Worm (Caenorhabditis elegans) whole organism, L3 larva: Measurements from ENCODE around the gene C27D6.11.

Experiments used
- aly-2 ChIP-seq: fragments of 150-350 bp; optimal IDR thresholded peaks from 2 replicates; lab custom pipeline; 2014; ENCODE audit warnings: missing biosample characterization, missing genetic modification characterization
- elt-1 ChIP-seq: fragments of 150-350 bp; optimal IDR thresholded peaks from 2 replicates; lab custom pipeline; 2014; ENCODE audit warnings: missing biosample characterization, missing genetic modification characterization
- eor-1 ChIP-seq, 2 experiments: fragments of 150-350 bp; optimal IDR thresholded peaks; 2 replicates each; lab custom pipeline; 2014 to 2018; ENCODE audit warnings: missing biosample characterization in 2 of 2, missing genetic modification characterization in 2 of 2
- fkh-10 ChIP-seq: sonication (generic microtip); optimal IDR thresholded peaks from 2 replicates; lab custom pipeline; 2017; ENCODE audit warnings: missing biosample characterization, missing genetic modification reagents, missing genetic modification characterization
- tbx-2 ChIP-seq: sonication (generic microtip); optimal IDR thresholded peaks from 2 replicates; lab custom pipeline; 2016; ENCODE audit warnings: mild to moderate bottlenecking, missing genetic modification characterization, missing compliant biosample characterization

DNA sequence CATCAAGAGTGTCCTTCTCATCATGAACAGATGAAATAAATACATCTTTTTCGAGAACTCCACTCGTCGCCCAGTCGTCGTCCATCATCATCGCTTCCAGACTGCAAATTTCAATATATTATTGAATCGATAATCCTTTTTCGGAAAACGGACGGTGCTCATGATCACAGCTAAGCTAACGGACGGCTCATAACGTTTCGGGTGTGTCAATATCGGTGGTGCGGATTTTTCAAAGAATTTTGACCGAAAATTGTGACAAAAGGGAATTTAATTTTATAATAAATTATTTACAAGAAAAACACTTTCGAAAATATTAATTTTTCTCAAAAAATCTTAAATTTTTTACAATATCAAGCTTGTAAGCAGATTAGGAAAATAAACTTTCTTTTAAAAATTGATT is 26.5 kb upstream of the C27D6.11 start, which contains the start of gene crh-2:
- TF ChIP-seq tbx-2 (no peak), elt-1 (tag; lab: Kevin White, UChicago) (no peak), eor-1 (tag; optimal IDR thresholded peaks at IDR 0.05; lab: Kevin White, UChicago) (no peak), fkh-10 (no peak), aly-2 (tag; lab: Kevin White, UChicago) (no peak)
